Fruit fly (Drosophila melanogaster) whole organism, embryonic: ENCODE results near the gene KFase.

Source experiments
- CG10209 ChIP-seq: fragments of 200-800 bp; sonication (Bioruptor generic); optimal IDR thresholded peaks from 3 replicates; lab custom pipeline; 2017; ENCODE audit warnings: missing biosample characterization, mild to moderate bottlenecking, missing genetic modification characterization, missing genetic modification reagents
- CG10462 ChIP-seq: fragments of 200-800 bp; sonication (Bioruptor generic); optimal IDR thresholded peaks from 2 replicates; lab custom pipeline; 2016; ENCODE audit warnings: missing biosample characterization, missing genetic modification characterization
- CG10565 ChIP-seq: fragments of 200-800 bp; sonication (Bioruptor generic); optimal IDR thresholded peaks from 3 replicates; lab custom pipeline; 2016; ENCODE audit warnings: missing biosample characterization, mild to moderate bottlenecking, missing genetic modification characterization
- CG12219 ChIP-seq: fragments of 200-800 bp; sonication (Bioruptor generic); optimal IDR thresholded peaks from 3 replicates; lab custom pipeline; 2018; ENCODE audit warnings: missing biosample characterization, mild to moderate bottlenecking, missing genetic modification characterization
- CG12236 ChIP-seq: fragments of 200-800 bp; sonication (Bioruptor generic); optimal IDR thresholded peaks from 2 replicates; lab custom pipeline; 2016; ENCODE audit warnings: missing biosample characterization, missing genetic modification characterization
- CG13287 ChIP-seq: fragments of 200-800 bp; sonication (Bioruptor generic); IDR thresholded peaks from 2 replicates; pipeline ENCODE4 v1.3.6; 2022; ENCODE audit warnings: missing biosample characterization, missing genetic modification characterization; ENCODE audit not compliant: partially characterized antibody
- CG14014 ChIP-seq: fragments of 200-800 bp; sonication (Bioruptor generic); IDR thresholded peaks from 2 replicates; pipeline ENCODE4 v1.3.6; 2022; ENCODE audit warnings: missing biosample characterization, missing genetic modification characterization
- CG14710 ChIP-seq: fragments of 200-800 bp; sonication (Bioruptor generic); optimal IDR thresholded peaks from 3 replicates; lab custom pipeline; 2019; ENCODE audit warnings: missing biosample characterization, mild to moderate bottlenecking, missing genetic modification characterization, moderate library complexity
- CG17186 ChIP-seq: fragments of 200-800 bp; sonication (Bioruptor generic); optimal IDR thresholded peaks from 3 replicates; lab custom pipeline; 2017; ENCODE audit warnings: missing biosample characterization, missing genetic modification reagents, missing genetic modification characterization
- CG1832 ChIP-seq: fragments of 200-800 bp; sonication (Bioruptor generic); optimal IDR thresholded peaks from 2 replicates; lab custom pipeline; 2017; ENCODE audit warnings: missing biosample characterization, mild to moderate bottlenecking, missing genetic modification characterization, inconsistent platforms
- CG32772 ChIP-seq: fragments of 200-800 bp; sonication (Bioruptor generic); IDR thresholded peaks from 2 replicates; pipeline ENCODE4 v1.3.6; 2022; ENCODE audit warnings: missing biosample characterization, missing genetic modification characterization
- CG42726 ChIP-seq: fragments of 200-800 bp; sonication (Bioruptor generic); IDR thresholded peaks from 2 replicates; pipeline ENCODE4 v1.3.6; 2022; ENCODE audit warnings: missing biosample characterization, missing genetic modification characterization; ENCODE audit not compliant: partially characterized antibody
- CG6254 ChIP-seq: fragments of 200-800 bp; sonication (Bioruptor generic); optimal IDR thresholded peaks from 3 replicates; lab custom pipeline; 2017; ENCODE audit warnings: mild to moderate bottlenecking, missing biosample characterization, missing genetic modification reagents, missing genetic modification characterization
- CG8281 ChIP-seq: fragments of 200-800 bp; sonication (Bioruptor generic); optimal IDR thresholded peaks from 2 replicates; lab custom pipeline; 2018; ENCODE audit warnings: missing biosample characterization, mild to moderate bottlenecking, missing genetic modification characterization, moderate library complexity
- CG8924 ChIP-seq: fragments of 200-800 bp; optimal IDR thresholded peaks from 3 replicates; lab custom pipeline; 2019; ENCODE audit warnings: missing biosample characterization, mild to moderate bottlenecking, missing genetic modification characterization, moderate library complexity
- CG9609 ChIP-seq: fragments of 200-800 bp; sonication (Bioruptor generic); optimal IDR thresholded peaks from 3 replicates; lab custom pipeline; 2016; ENCODE audit warnings: missing biosample characterization, missing genetic modification characterization
- CHES-1-like ChIP-seq: fragments of 200-800 bp; sonication (Bioruptor generic); optimal IDR thresholded peaks from 2 replicates; lab custom pipeline; 2016; ENCODE audit warnings: missing biosample characterization, missing genetic modification characterization
- Camta ChIP-seq: fragments of 200-800 bp; sonication (Bioruptor generic); optimal IDR thresholded peaks from 2 replicates; lab custom pipeline; 2016; ENCODE audit warnings: missing biosample characterization, missing genetic modification characterization
- Dad ChIP-seq: fragments of 200-800 bp; sonication (Bioruptor generic); optimal IDR thresholded peaks from 3 replicates; lab custom pipeline; 2016; ENCODE audit warnings: missing biosample characterization, missing genetic modification characterization
- Dll ChIP-seq: fragments of 200-800 bp; sonication (Bioruptor generic); IDR thresholded peaks from 4 replicates; pipeline ENCODE4 v1.3.6; 2022; ENCODE audit warnings: missing biosample characterization, missing genetic modification characterization; ENCODE audit not compliant: partially characterized antibody
- Doc2 ChIP-seq: fragments of 200-800 bp; sonication (Bioruptor generic); IDR thresholded peaks from 2 replicates; pipeline ENCODE4 v1.3.6; 2022; ENCODE audit warnings: missing biosample characterization, missing genetic modification characterization
- Dp ChIP-seq: fragments of 200-800 bp; sonication (Bioruptor generic); optimal IDR thresholded peaks from 2 replicates; lab custom pipeline; 2018; ENCODE audit warnings: missing biosample characterization, mild to moderate bottlenecking, missing genetic modification characterization, moderate library complexity
- Fer2 ChIP-seq: fragments of 200-800 bp; sonication (Bioruptor generic); optimal IDR thresholded peaks from 2 replicates; lab custom pipeline; 2018; ENCODE audit warnings: missing biosample characterization, mild to moderate bottlenecking, missing genetic modification characterization, moderate library complexity
- HLHmδ ChIP-seq: fragments of 200-800 bp; sonication (Bioruptor generic); optimal IDR thresholded peaks from 2 replicates; lab custom pipeline; 2018; ENCODE audit warnings: missing biosample characterization, mild to moderate bottlenecking, missing genetic modification characterization, moderate library complexity
- Hmr ChIP-seq: fragments of 200-800 bp; sonication (Bioruptor generic); optimal IDR thresholded peaks from 3 replicates; lab custom pipeline; 2017; ENCODE audit warnings: mild to moderate bottlenecking, missing biosample characterization, missing genetic modification reagents, missing genetic modification characterization
- Med ChIP-seq: fragments of 200-800 bp; sonication (Bioruptor generic); peaks from one replicate; lab custom pipeline; 2016; ENCODE audit warnings: missing biosample characterization, missing genetic modification characterization, mild to moderate bottlenecking, inconsistent platforms, moderate library complexity
- Rx ChIP-seq: fragments of 200-800 bp; sonication (Bioruptor generic); IDR thresholded peaks from 2 replicates; pipeline ENCODE4 v1.3.6; 2022; ENCODE audit warnings: missing biosample characterization, missing genetic modification characterization
- Stat92E ChIP-seq, 3 experiments: fragments of >200 bp in 2 of 3; fragments of 200-800 bp in 1 of 3; sonication (Bioruptor generic) in 1 of 3; optimal IDR thresholded peaks; 2 replicates each; lab custom pipeline; 2017 to 2019; ENCODE audit warnings: missing biosample characterization in 3 of 3, missing genetic modification characterization in 3 of 3, mild to moderate bottlenecking in 1 of 3, moderate library complexity in 1 of 3
- abd-A ChIP-seq: fragments of 200-800 bp; sonication (Bioruptor generic); optimal IDR thresholded peaks from 3 replicates; lab custom pipeline; 2019; ENCODE audit warnings: missing biosample characterization, mild to moderate bottlenecking, missing genetic modification characterization, moderate library complexity
- ato ChIP-seq: fragments of 200-800 bp; sonication (Bioruptor generic); IDR thresholded peaks from 2 replicates; pipeline ENCODE4 v1.3.6; 2022; ENCODE audit warnings: missing biosample characterization, missing genetic modification characterization; ENCODE audit not compliant: partially characterized antibody
- bbx ChIP-seq: fragments of 200-800 bp; sonication (Bioruptor generic); IDR thresholded peaks from 2 replicates; pipeline ENCODE4 v1.3.6; 2022; ENCODE audit warnings: missing biosample characterization, missing genetic modification characterization; ENCODE audit not compliant: partially characterized antibody
- cad ChIP-seq: fragments of >200 bp; optimal IDR thresholded peaks from 2 replicates; lab custom pipeline; 2017; ENCODE audit warnings: missing biosample characterization, missing genetic modification characterization
- cg ChIP-seq: fragments of 200-800 bp; sonication (Bioruptor generic); optimal IDR thresholded peaks from 3 replicates; lab custom pipeline; 2019; ENCODE audit warnings: missing biosample characterization, mild to moderate bottlenecking, missing genetic modification characterization, moderate library complexity
- chif ChIP-seq, 2 experiments: fragments of 200-800 bp; sonication (Bioruptor generic); optimal IDR thresholded peaks; 3 replicates each; lab custom pipeline; 2016; ENCODE audit warnings: missing biosample characterization in 2 of 2, missing genetic modification characterization in 2 of 2
- chm ChIP-seq: fragments of 200-800 bp; sonication (Bioruptor generic); IDR thresholded peaks from 2 replicates; pipeline ENCODE4 v1.3.6; 2022; ENCODE audit warnings: missing biosample characterization, missing genetic modification characterization
- fd3F ChIP-seq: fragments of 200-800 bp; sonication (Bioruptor generic); optimal IDR thresholded peaks from 2 replicates; lab custom pipeline; 2018; ENCODE audit warnings: missing biosample characterization, mild to moderate bottlenecking, missing genetic modification characterization, moderate library complexity
- gt ChIP-seq: fragments of 200-800 bp; sonication (Bioruptor generic); IDR thresholded peaks from 2 replicates; pipeline ENCODE4 v1.3.6; 2022; ENCODE audit warnings: missing biosample characterization, missing genetic modification characterization
- ind ChIP-seq: fragments of 200-800 bp; sonication (Bioruptor generic); optimal IDR thresholded peaks from 3 replicates; lab custom pipeline; 2016; ENCODE audit warnings: missing biosample characterization, missing genetic modification characterization
- mld ChIP-seq: fragments of 200-800 bp; sonication (Bioruptor generic); IDR thresholded peaks from 3 replicates; pipeline ENCODE4 v1.3.6; 2022; ENCODE audit warnings: missing biosample characterization, missing genetic modification characterization; ENCODE audit not compliant: partially characterized antibody
- oc ChIP-seq: fragments of 200-800 bp; sonication (Bioruptor generic); optimal IDR thresholded peaks from 2 replicates; lab custom pipeline; 2018; ENCODE audit warnings: missing biosample characterization, mild to moderate bottlenecking, missing genetic modification characterization, moderate library complexity
- prd ChIP-seq, 3 experiments: fragments of >200 bp in 2 of 3; fragments of 200-800 bp in 1 of 3; sonication (Bioruptor generic) in 1 of 3; optimal IDR thresholded peaks in 2 of 3; IDR thresholded peaks in 1 of 3; 2 replicates in 2 of 3; 3 replicates in 1 of 3; pipeline versions ENCODE4 v1.3.6 to Lab custom; 2017 to 2022; ENCODE audit warnings: missing biosample characterization in 1 of 3, missing genetic modification characterization in 1 of 3
- schlank ChIP-seq: fragments of 200-800 bp; sonication (Bioruptor generic); optimal IDR thresholded peaks from 2 replicates; lab custom pipeline; 2018; ENCODE audit warnings: missing biosample characterization, mild to moderate bottlenecking, missing genetic modification characterization
- sens ChIP-seq: fragments of 200-800 bp; sonication (Bioruptor generic); peaks from one replicate; lab custom pipeline; 2016; ENCODE audit warnings: missing biosample characterization, missing genetic modification characterization
- so ChIP-seq: fragments of 200-800 bp; sonication (Bioruptor generic); IDR thresholded peaks from 3 replicates; pipeline ENCODE4 v1.3.6; 2022; ENCODE audit warnings: missing biosample characterization, missing genetic modification characterization
- tgo ChIP-seq: fragments of 200-800 bp; sonication (Bioruptor generic); IDR thresholded peaks from 3 replicates; pipeline ENCODE4 v1.3.6; 2022; ENCODE audit warnings: missing biosample characterization, missing genetic modification characterization
- ttk ChIP-seq: fragments of 200-800 bp; sonication (Bioruptor generic); IDR thresholded peaks from 2 replicates; pipeline ENCODE4 v2.1.2; 2022; ENCODE audit warnings: missing biosample characterization, missing genetic modification characterization
- tx ChIP-seq: fragments of 200-800 bp; sonication (Bioruptor generic); optimal IDR thresholded peaks from 2 replicates; lab custom pipeline; 2016; ENCODE audit warnings: missing biosample characterization, missing genetic modification characterization
- z ChIP-seq: fragments of 200-800 bp; sonication (Bioruptor generic); IDR thresholded peaks from 3 replicates; pipeline ENCODE4 v1.3.6; 2022; ENCODE audit warnings: missing biosample characterization, missing genetic modification characterization

The KFase gene

DNA sequence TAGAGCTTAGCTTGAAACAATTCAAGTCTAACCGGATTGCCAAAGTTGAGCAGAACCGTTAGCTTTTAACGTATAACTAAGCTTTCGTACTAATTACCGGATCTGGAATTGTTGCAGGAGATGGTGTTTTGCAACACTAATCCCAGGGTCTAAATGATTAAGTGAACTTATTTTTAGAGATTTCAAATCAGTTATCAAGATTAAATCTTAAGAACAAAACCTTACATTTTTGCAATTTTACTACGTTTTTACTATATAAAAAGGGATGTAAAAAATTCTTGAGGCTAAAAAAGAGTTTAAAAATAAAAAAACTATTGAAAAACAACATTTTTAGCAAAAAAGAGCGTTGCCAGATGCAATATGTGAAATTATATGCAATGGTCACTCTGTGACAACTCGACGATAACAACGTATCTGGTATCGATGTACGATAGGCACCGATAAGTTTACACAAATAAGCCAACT lies at the start of gene KFase, which contains the start of gene epsilonCOP (continued):
- TF ChIP-seq Fer2, result peak; percentile 29
- TF ChIP-seq CG10565 (GFP tag; lab: Kevin White, UChicago), result no peak
- TF ChIP-seq Dp (GFP tag; lab: Kevin White, UChicago), result peak; percentile 55
- TF ChIP-seq chif (GFP tag; optimal IDR thresholded peaks at IDR 0.05; lab: Kevin White, UChicago), result peak; percentile 34 to 36
- peak; percentile 36 for TF ChIP-seq CG6254 (GFP tag; lab: Kevin White, UChicago)
- peak; percentile 30 for TF ChIP-seq CG10462 (GFP tag; lab: Kevin White, UChicago)
- peak; percentile 48 for TF ChIP-seq CG8924 (tag; lab: Kevin White, UChicago)
- TF ChIP-seq CHES-1-like (GFP tag; lab: Kevin White, UChicago), result peak; percentile 62
- peak; percentile 5 for TF ChIP-seq CG17186 (GFP tag; lab: Kevin White, UChicago)
- no peak for TF ChIP-seq CG14014 (GFP tag; lab: Robert Waterston, UW)
- peak; percentile 65 for TF ChIP-seq ind
- no peak for TF ChIP-seq ttk (GFP tag; lab: Robert Waterston, UW)
- no peak for TF ChIP-seq CG12219 (GFP tag; lab: Kevin White, UChicago)
- TF ChIP-seq CG8281 (tag; lab: Kevin White, UChicago), result no peak
- TF ChIP-seq CG13287 (GFP tag; lab: Robert Waterston, UW), result peak; percentile 91
- no peak for TF ChIP-seq Rx (GFP tag; lab: Robert Waterston, UW)
- TF ChIP-seq fd3F (GFP tag; lab: Kevin White, UChicago), result peak; percentile 13
- no peak for TF ChIP-seq gt (GFP tag; lab: Robert Waterston, UW)
- peak; percentile 50 for TF ChIP-seq tx
- TF ChIP-seq prd (optimal IDR thresholded peaks at IDR 0.05; lab: Kevin White, UChicago), result no peak
- peak; percentile 41; the same call in 1 of the 3 replicates for TF ChIP-seq prd (GFP tag; IDR thresholded peaks at IDR 0.05; lab: Robert Waterston, UW)
- peak; percentile 81 for TF ChIP-seq Hmr
- TF ChIP-seq CG32772 (GFP tag; lab: Robert Waterston, UW), result no peak
- TF ChIP-seq CG14710 (tag; lab: Kevin White, UChicago), result peak; percentile 89
- TF ChIP-seq Dad (GFP tag; lab: Kevin White, UChicago), result peak; percentile 50
- TF ChIP-seq cad (GFP tag; lab: Kevin White, UChicago), result no peak
- peak; percentile 44 for TF ChIP-seq CG12236 (GFP tag; lab: Kevin White, UChicago)
- TF ChIP-seq Camta (GFP tag; lab: Kevin White, UChicago), result peak; percentile 57
- TF ChIP-seq Doc2, result no peak
- TF ChIP-seq HLHmδ (GFP tag; lab: Kevin White, UChicago), result no peak

dm6 chr2L:6536044-6536581 lies 47.6 kb upstream of the KFase start:
- TF ChIP-seq CG1832 (peak; percentile 94), chm (GFP tag; lab: Robert Waterston, UW) (no peak), z (GFP tag; lab: Robert Waterston, UW) (peak; percentile 100), ato (GFP tag; lab: Robert Waterston, UW) (peak; percentile 37; the same call in 1 of the 2 replicates), schlank (no peak), CG42726 (peak; percentile 50; the same call in 1 of the 2 replicates), cg (GFP tag; lab: Kevin White, UChicago) (peak; percentile 26), Dll (0 out of 4 replicates have a peak, but pooled peaks have one; percentile 28), CG9609 (no peak), tgo (GFP tag; lab: Robert Waterston, UW) (no peak), Stat92E (GFP tag; optimal IDR thresholded peaks at IDR 0.05; lab: Kevin White, UChicago) (peak in 1 of 3 experiments; percentile 13), sens (peak; percentile 22), oc (tag; lab: Kevin White, UChicago) (peak; percentile 41), Med (GFP tag; lab: Kevin White, UChicago) (peak; percentile 72), CG10209 (GFP tag; lab: Kevin White, UChicago) (no peak), abd-A (peak; percentile 52), bbx (GFP tag; lab: Robert Waterston, UW) (peak; percentile 74), mld (0 out of 3 replicates have a peak, but pooled peaks have one; percentile 63), chif (GFP tag; optimal IDR thresholded peaks at IDR 0.05; lab: Kevin White, UChicago) (no peak), so (GFP tag; lab: Robert Waterston, UW) (0 out of 3 replicates have a peak, but pooled peaks have one; percentile 14)
